Worm (Caenorhabditis elegans) whole organism, L1 larva: ENCODE measurements around the gene K01D12.10.

Experiments used
- C04F5.9 ChIP-seq: sonication (generic microtip); optimal IDR thresholded peaks from 2 replicates; lab custom pipeline; 2016; ENCODE audit warnings: missing genetic modification characterization, missing compliant biosample characterization
- C16A3.4 ChIP-seq: fragments of 150-350 bp; optimal IDR thresholded peaks from 2 replicates; lab custom pipeline; 2014; ENCODE audit warnings: missing biosample characterization, missing genetic modification characterization
- C34B4.2 ChIP-seq: sonication (generic microtip); optimal IDR thresholded peaks from 2 replicates; lab custom pipeline; 2017; ENCODE audit warnings: mild to moderate bottlenecking, missing genetic modification characterization, missing compliant biosample characterization
- F16B12.6 ChIP-seq: fragments of 150-350 bp; optimal IDR thresholded peaks from 2 replicates; lab custom pipeline; 2014; ENCODE audit warnings: missing biosample characterization, missing genetic modification characterization
- Y116A8C.19 ChIP-seq: sonication (generic microtip); optimal IDR thresholded peaks from 2 replicates; lab custom pipeline; 2016; ENCODE audit warnings: missing compliant biosample characterization, missing genetic modification characterization, borderline replicate concordance
- alr-1 ChIP-seq: fragments of 200-800 bp; sonication (Bioruptor generic); optimal IDR thresholded peaks from 2 replicates; lab custom pipeline; 2018; ENCODE audit warnings: borderline replicate concordance, mild to moderate bottlenecking, missing genetic modification characterization, missing compliant biosample characterization
- ama-1 ChIP-seq: fragments of 150-350 bp; optimal IDR thresholded peaks from 2 replicates; lab custom pipeline; 2014
- ceh-63 ChIP-seq: fragments of 200-800 bp; sonication (Bioruptor generic); optimal IDR thresholded peaks from 2 replicates; lab custom pipeline; 2018; ENCODE audit warnings: mild to moderate bottlenecking, missing genetic modification characterization, missing compliant biosample characterization
- ceh-82 ChIP-seq, 3 experiments: fragments of 150-350 bp in 1 of 3; sonication (generic microtip) in 2 of 3; optimal IDR thresholded peaks; 2 replicates each; lab custom pipeline; 2014 to 2017; ENCODE audit warnings: missing biosample characterization in 3 of 3, missing genetic modification characterization in 3 of 3
- ceh-88 ChIP-seq: fragments of 200-800 bp; sonication (Bioruptor generic); IDR thresholded peaks from 2 replicates; pipeline ENCODE4 v1.3.6; 2022; ENCODE audit warnings: missing genetic modification characterization, missing compliant biosample characterization
- ceh-90 ChIP-seq: sonication (generic microtip); optimal IDR thresholded peaks from 2 replicates; lab custom pipeline; 2016; ENCODE audit warnings: missing genetic modification characterization, missing compliant biosample characterization
- dsc-1 ChIP-seq: sonication (generic microtip); optimal IDR thresholded peaks from 2 replicates; lab custom pipeline; 2016; ENCODE audit warnings: mild to moderate bottlenecking, missing genetic modification characterization, missing compliant biosample characterization
- efl-1 ChIP-seq, 4 experiments: fragments of 150-350 bp; optimal IDR thresholded peaks in 3 of 4; peaks in 1 of 4; 1 replicate in 1 of 4; 2 replicates in 3 of 4; lab custom pipeline; 2014; ENCODE audit warnings: missing biosample characterization in 2 of 4, missing genetic modification characterization in 2 of 4, missing genetic modification reagents in 2 of 4
- egl-13 ChIP-seq: sonication (generic microtip); optimal IDR thresholded peaks from 2 replicates; lab custom pipeline; 2016; ENCODE audit warnings: missing genotype, missing genetic modification reagents, missing genetic modification characterization, missing compliant biosample characterization
- elt-2 ChIP-seq: sonication (generic microtip); optimal IDR thresholded peaks from 2 replicates; lab custom pipeline; 2016; ENCODE audit warnings: missing genetic modification characterization, mild to moderate bottlenecking, inconsistent platforms, missing compliant biosample characterization, missing genetic modification reagents
- ets-5 ChIP-seq: fragments of 200-800 bp; sonication (Bioruptor generic); IDR thresholded peaks from 2 replicates; pipeline ENCODE4 v1.3.6; 2022; ENCODE audit warnings: missing genetic modification characterization, missing compliant biosample characterization
- fkh-8 ChIP-seq: sonication (generic microtip); optimal IDR thresholded peaks from 2 replicates; lab custom pipeline; 2016; ENCODE audit warnings: mild to moderate bottlenecking, missing genetic modification characterization, missing compliant biosample characterization
- fos-1 ChIP-seq: fragments of 150-350 bp; optimal IDR thresholded peaks from 2 replicates; lab custom pipeline; 2014; ENCODE audit warnings: missing biosample characterization, missing genetic modification characterization
- hpl-2 ChIP-seq: fragments of 150-350 bp; optimal IDR thresholded peaks from 2 replicates; lab custom pipeline; 2014; ENCODE audit warnings: missing biosample characterization, missing genetic modification reagents, missing genetic modification characterization
- irx-1 ChIP-seq: sonication (generic microtip); optimal IDR thresholded peaks from 2 replicates; lab custom pipeline; 2016; ENCODE audit warnings: missing genetic modification characterization, missing compliant biosample characterization
- jun-1 ChIP-seq: fragments of 150-350 bp; optimal IDR thresholded peaks from 2 replicates; lab custom pipeline; 2014; ENCODE audit warnings: missing biosample characterization, missing genetic modification reagents, missing genetic modification characterization
- lin-15B ChIP-seq: fragments of 150-350 bp; sonication (generic microtip); optimal IDR thresholded peaks from 3 replicates; lab custom pipeline; 2014; ENCODE audit warnings: missing biosample characterization, missing genetic modification characterization
- lin-35 ChIP-seq, 2 experiments: fragments of 150-350 bp; optimal IDR thresholded peaks; 2 replicates each; lab custom pipeline; 2014; ENCODE audit warnings: missing biosample characterization in 2 of 2, missing genetic modification characterization in 2 of 2, missing genetic modification reagents in 2 of 2
- lin-39 ChIP-seq: fragments of 150-350 bp; optimal IDR thresholded peaks from 2 replicates; lab custom pipeline; 2014; ENCODE audit warnings: missing biosample characterization, missing genetic modification reagents, missing genetic modification characterization
- mab-9 ChIP-seq: fragments of 200-800 bp; sonication (Bioruptor generic); IDR thresholded peaks from 2 replicates; pipeline ENCODE4 v1.3.6; 2022; ENCODE audit warnings: missing genetic modification reagents, missing genetic modification characterization, missing compliant biosample characterization
- mef-2 ChIP-seq: fragments of 150-350 bp; optimal IDR thresholded peaks from 2 replicates; lab custom pipeline; 2014; ENCODE audit warnings: missing biosample characterization, missing genetic modification characterization
- mep-1 ChIP-seq: fragments of 150-350 bp; optimal IDR thresholded peaks from 2 replicates; lab custom pipeline; 2014; ENCODE audit warnings: missing biosample characterization, missing genetic modification characterization
- nhr-12 ChIP-seq: sonication (generic microtip); optimal IDR thresholded peaks from 2 replicates; lab custom pipeline; 2017; ENCODE audit warnings: missing biosample characterization, missing genetic modification characterization
- nhr-20 ChIP-seq: sonication (generic microtip); optimal IDR thresholded peaks from 2 replicates; lab custom pipeline; 2016; ENCODE audit warnings: mild to moderate bottlenecking, missing genetic modification characterization, missing compliant biosample characterization
- nhr-47 ChIP-seq: sonication (generic microtip); optimal IDR thresholded peaks from 2 replicates; lab custom pipeline; 2016; ENCODE audit warnings: mild to moderate bottlenecking, missing genetic modification characterization, moderate library complexity, missing compliant biosample characterization
- nhr-71 ChIP-seq: sonication (generic microtip); optimal IDR thresholded peaks from 2 replicates; lab custom pipeline; 2016; ENCODE audit warnings: mild to moderate bottlenecking, missing genetic modification characterization, moderate library complexity, missing compliant biosample characterization
- nhr-76 ChIP-seq: sonication (generic microtip); optimal IDR thresholded peaks from 2 replicates; lab custom pipeline; 2017; ENCODE audit warnings: missing biosample characterization, missing genetic modification characterization
- nhr-85 ChIP-seq: sonication (generic microtip); peaks from one replicate; lab custom pipeline; 2016; ENCODE audit warnings: missing genetic modification characterization, inconsistent platforms, missing compliant biosample characterization
- pax-3 ChIP-seq: fragments of 200-800 bp; sonication (Bioruptor generic); optimal IDR thresholded peaks from 2 replicates; lab custom pipeline; 2018; ENCODE audit warnings: mild to moderate bottlenecking, missing genetic modification characterization, moderate library complexity, missing compliant biosample characterization
- pqm-1 ChIP-seq: sonication (generic microtip); optimal IDR thresholded peaks from 3 replicates; lab custom pipeline; 2017; ENCODE audit warnings: missing biosample characterization, missing genetic modification characterization
- snpc-4 ChIP-seq: fragments of 150-350 bp; optimal IDR thresholded peaks from 2 replicates; lab custom pipeline; 2014; ENCODE audit warnings: missing biosample characterization, missing genetic modification characterization
- sox-4 ChIP-seq: sonication (generic microtip); optimal IDR thresholded peaks from 2 replicates; lab custom pipeline; 2016; ENCODE audit warnings: missing genetic modification characterization, missing compliant biosample characterization
- sptf-1 ChIP-seq: fragments of 150-350 bp; optimal IDR thresholded peaks from 2 replicates; lab custom pipeline; 2014; ENCODE audit warnings: missing biosample characterization, missing genetic modification characterization
- sup-37 ChIP-seq: fragments of 200-800 bp; sonication (Bioruptor generic); optimal IDR thresholded peaks from 2 replicates; lab custom pipeline; 2018; ENCODE audit warnings: mild to moderate bottlenecking, missing genetic modification characterization, missing compliant biosample characterization
- swsn-7 ChIP-seq: sonication (generic microtip); optimal IDR thresholded peaks from 2 replicates; lab custom pipeline; 2016; ENCODE audit warnings: missing genetic modification characterization, missing compliant biosample characterization
- tbx-2 ChIP-seq: sonication (generic microtip); optimal IDR thresholded peaks from 2 replicates; lab custom pipeline; 2016; ENCODE audit warnings: missing genetic modification characterization, missing compliant biosample characterization
- unc-30 ChIP-seq: sonication (generic microtip); optimal IDR thresholded peaks from 2 replicates; lab custom pipeline; 2017; ENCODE audit warnings: missing biosample characterization, missing genetic modification characterization
- unc-86 ChIP-seq: sonication (generic microtip); optimal IDR thresholded peaks from 2 replicates; lab custom pipeline; 2016; ENCODE audit warnings: missing genetic modification characterization, missing compliant biosample characterization
- zag-1 ChIP-seq: fragments of 150-350 bp; optimal IDR thresholded peaks from 2 replicates; lab custom pipeline; 2014; ENCODE audit warnings: missing biosample characterization, missing genetic modification characterization
- ztf-11 ChIP-seq, 2 experiments: sonication (generic microtip); optimal IDR thresholded peaks; 2 replicates each; lab custom pipeline; 2016 to 2017; ENCODE audit warnings: missing genetic modification characterization in 2 of 2, missing biosample characterization in 1 of 2, missing compliant biosample characterization in 1 of 2
- ztf-4 ChIP-seq: fragments of 150-350 bp; optimal IDR thresholded peaks from 2 replicates; lab custom pipeline; 2014; ENCODE audit warnings: missing biosample characterization, missing genetic modification characterization

Gene K01D12.10

DNA sequence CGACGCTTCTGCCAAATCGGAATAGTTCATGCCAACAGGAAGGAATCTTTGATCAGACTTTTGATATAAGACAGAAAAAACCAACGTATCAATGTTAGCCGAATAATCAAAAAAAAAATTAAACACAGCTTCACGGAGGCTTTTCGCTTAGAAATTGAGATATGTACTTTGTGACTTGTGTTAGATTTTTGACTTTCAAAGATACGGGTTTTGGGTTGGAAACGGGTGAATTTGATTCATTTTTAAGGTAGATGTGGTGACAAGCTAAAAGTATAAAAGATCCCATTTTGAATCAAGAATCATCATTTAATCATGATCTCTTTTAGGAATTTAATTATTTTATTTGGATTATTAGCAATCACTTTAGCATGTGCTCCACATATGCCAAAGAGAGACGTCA is 3.7 kb upstream of the K01D12.10 start, which contains the start of gene K01D12.8:
Gene K01D12.8 (plus strand): TSS at position 301 of the 400 bp plus-strand sequence.
- TF ChIP-seq hpl-2 (GFP tag; lab: Kevin White, UChicago) = no peak
- no peak for TF ChIP-seq ceh-88 (GFP tag; lab: Robert Waterston, UW)
- no peak for TF ChIP-seq ztf-4
- TF ChIP-seq irx-1 (tag; lab: Kevin White, UChicago) = no peak
- no peak for TF ChIP-seq sox-4 (tag; lab: Kevin White, UChicago)
- TF ChIP-seq pax-3 (tag; lab: Kevin White, UChicago) = no peak
- TF ChIP-seq jun-1 = no peak
- TF ChIP-seq elt-2 = no peak
- TF ChIP-seq nhr-71 (tag; lab: Kevin White, UChicago) = no peak
- TF ChIP-seq C16A3.4 (tag; lab: Kevin White, UChicago) = no peak
- no peak for TF ChIP-seq ceh-63 (GFP tag; lab: Kevin White, UChicago)
- no peak for TF ChIP-seq fkh-8 (tag; lab: Kevin White, UChicago)
- TF ChIP-seq sptf-1 (tag; lab: Kevin White, UChicago) = no peak
- TF ChIP-seq efl-1 (optimal IDR thresholded peaks at IDR 0.05; lab: Kevin White, UChicago) = no peak
- TF ChIP-seq efl-1 (GFP tag; optimal IDR thresholded peaks at IDR 0.05 in 1 of 2; lab: Kevin White, UChicago) = no peak
- TF ChIP-seq nhr-12 (tag; lab: Kevin White, UChicago) = no peak
- no peak for TF ChIP-seq mef-2
- TF ChIP-seq mep-1 (tag; lab: Kevin White, UChicago) = no peak

DNA sequence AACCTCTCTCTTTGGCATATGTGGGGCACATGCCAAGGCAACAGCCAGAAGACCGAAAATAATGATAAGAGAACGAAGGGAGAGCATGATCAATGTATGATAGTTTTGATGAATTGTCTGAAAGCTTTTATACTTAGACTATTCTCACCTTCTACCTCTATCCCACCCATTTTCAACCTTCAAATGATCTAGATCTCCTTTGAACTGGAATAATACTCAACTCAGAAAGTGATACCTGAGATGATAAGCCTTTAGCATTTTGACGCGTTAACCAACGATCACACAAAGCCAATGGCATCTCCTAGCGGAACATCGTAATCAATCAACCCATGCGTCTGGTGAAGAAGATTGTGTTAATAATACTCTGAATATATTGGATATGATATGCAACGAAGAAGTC is 1.5 kb upstream of the K01D12.10 start, which contains the start of gene K01D12.9:
Gene K01D12.9 (minus strand): TSS at position 101 of the 400 bp plus-strand sequence.
- no peak for TF ChIP-seq tbx-2 (tag; lab: Kevin White, UChicago)
- no peak for TF ChIP-seq swsn-7 (tag; lab: Kevin White, UChicago)
- TF ChIP-seq nhr-20 (tag; lab: Kevin White, UChicago) = no peak
- no peak for TF ChIP-seq lin-15B (tag; lab: Kevin White, UChicago)
- no peak for TF ChIP-seq sup-37
- no peak for TF ChIP-seq unc-86
- TF ChIP-seq lin-35 (GFP tag; optimal IDR thresholded peaks at IDR 0.05; lab: Kevin White, UChicago) = no peak
- TF ChIP-seq fos-1 (tag; lab: Kevin White, UChicago) = no peak
- TF ChIP-seq ama-1 (lab: Kevin White, UChicago) = no peak
- TF ChIP-seq C34B4.2 (tag; lab: Kevin White, UChicago) = no peak
- TF ChIP-seq snpc-4 = no peak
- no peak for TF ChIP-seq ztf-11 (tag; optimal IDR thresholded peaks at IDR 0.05; lab: Kevin White, UChicago)
- no peak for TF ChIP-seq nhr-76 (tag; lab: Kevin White, UChicago)
- no peak for TF ChIP-seq lin-39 (tag; lab: Kevin White, UChicago)
- TF ChIP-seq ztf-4 = no peak
- no peak for TF ChIP-seq pqm-1 (tag; lab: Kevin White, UChicago)
- TF ChIP-seq mab-9 (GFP tag; lab: Robert Waterston, UW) = no peak
- no peak for TF ChIP-seq unc-30

ce11 chrV:12406514-12406913 is 485 bp downstream of the K01D12.10 start:
- TF ChIP-seq egl-13 (no peak), dsc-1 (no peak), F16B12.6 (no peak), pqm-1 (tag; lab: Kevin White, UChicago) (no peak), nhr-47 (tag; lab: Kevin White, UChicago) (no peak), ceh-90 (tag; lab: Kevin White, UChicago) (no peak), ceh-82 (tag; optimal IDR thresholded peaks at IDR 0.05; lab: Kevin White, UChicago) (no peak), sox-4 (tag; lab: Kevin White, UChicago) (no peak), ceh-63 (GFP tag; lab: Kevin White, UChicago) (no peak), mep-1 (tag; lab: Kevin White, UChicago) (no peak), swsn-7 (tag; lab: Kevin White, UChicago) (no peak), Y116A8C.19 (tag; lab: Kevin White, UChicago) (no peak), lin-35 (GFP tag; optimal IDR thresholded peaks at IDR 0.05; lab: Kevin White, UChicago) (no peak), nhr-85 (tag; lab: Kevin White, UChicago) (no peak), C04F5.9 (no peak), zag-1 (tag; lab: Kevin White, UChicago) (no peak), ztf-11 (tag; optimal IDR thresholded peaks at IDR 0.05; lab: Kevin White, UChicago) (no peak), alr-1 (tag; lab: Kevin White, UChicago) (no peak), tbx-2 (tag; lab: Kevin White, UChicago) (no peak), ets-5 (GFP tag; lab: Robert Waterston, UW) (no peak)
- TF ChIP-seq, all 84 proteins: peak for 0
